Worm (Caenorhabditis elegans): Measurements from ENCODE around the gene nog-1.
A peak's percentile ranks its signal among the peaks of the same experiment; 100 is the strongest.

The nog-1 gene

DNA sequence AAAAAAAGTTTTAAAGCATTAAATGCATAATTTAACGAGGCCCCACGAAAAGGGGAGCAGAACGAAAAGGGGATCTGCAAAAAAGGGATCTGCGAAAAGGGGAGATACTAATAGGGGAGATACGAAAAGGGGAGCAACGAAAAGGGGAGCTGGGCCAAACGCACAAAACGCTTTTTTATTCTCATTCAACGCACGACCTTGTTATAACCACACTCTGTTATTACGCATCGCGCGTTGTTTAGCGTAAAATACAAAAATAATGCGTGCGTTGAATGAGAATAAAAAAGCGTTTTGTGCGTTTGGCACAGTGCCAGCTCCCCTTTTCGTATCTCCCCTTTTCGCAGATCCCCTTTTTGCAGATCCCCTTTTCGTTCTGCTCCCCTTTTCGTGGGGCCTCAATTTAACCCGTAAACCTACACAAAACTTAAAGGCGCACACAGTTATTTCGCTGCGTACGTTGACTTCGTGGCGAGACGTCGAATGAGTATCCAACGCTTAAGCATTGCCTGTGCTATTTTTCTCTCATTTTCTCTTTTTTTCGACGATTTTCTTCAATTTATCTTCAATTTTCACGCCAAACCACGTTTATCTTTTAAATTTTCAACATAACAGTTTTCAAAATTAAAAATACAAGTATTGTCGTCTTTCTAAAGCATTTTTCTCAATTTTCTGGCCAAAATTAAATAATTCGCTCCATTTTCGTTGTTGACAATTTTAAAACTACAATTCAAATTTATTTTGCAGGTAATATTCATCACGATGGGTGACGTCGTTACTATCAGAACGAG, 8.3 kb upstream of the nog-1 start, which contains the start of gene rps-24 (continued):
- TF ChIP-seq ctbp-1 (GFP tag; IDR thresholded peaks at IDR 0.05): peak; percentile 97
- peak; percentile 70; the same call in 1 of the 2 replicates for TF ChIP-seq lin-29 (GFP tag; IDR thresholded peaks at IDR 0.05)
- peak; percentile 99 for TF ChIP-seq ceh-44 (GFP tag; IDR thresholded peaks at IDR 0.05)
- peak; percentile 63 for TF ChIP-seq nhr-102 (tag; optimal IDR thresholded peaks at IDR 0.05)
- TF ChIP-seq pqm-1 (tag; optimal IDR thresholded peaks at IDR 0.05): peak; percentile 5
- peak; percentile 88 for TF ChIP-seq snpc-1.2 (GFP tag; IDR thresholded peaks at IDR 0.05)
- TF ChIP-seq hif-1 (tag; optimal IDR thresholded peaks at IDR 0.05): peak in 1 of 2 experiments; percentile 94
- TF ChIP-seq daf-8 (GFP tag; IDR thresholded peaks at IDR 0.05): 0 out of 2 replicates have a peak, but pooled peaks have one; percentile 60
- peak; percentile 95 for TF ChIP-seq zfp-3 (GFP tag; conservative IDR thresholded peaks at IDR 0.05)
- TF ChIP-seq egl-43 (GFP tag; IDR thresholded peaks at IDR 0.05): peak; percentile 92
- TF ChIP-seq dmd-6 (GFP tag; IDR thresholded peaks at IDR 0.05): peak; percentile 95
- TF ChIP-seq lim-7 (GFP tag; IDR thresholded peaks at IDR 0.05): peak; percentile 81
- TF ChIP-seq nhr-237 (tag; optimal IDR thresholded peaks at IDR 0.05): peak; percentile 19
- TF ChIP-seq ceh-20 (GFP tag; IDR thresholded peaks at IDR 0.05): peak; percentile 97
- TF ChIP-seq lin-15B (tag; optimal IDR thresholded peaks at IDR 0.05): peak; percentile 45
- peak in 1 of 2 experiments; percentile 29 for TF ChIP-seq daf-16 (GFP tag; optimal IDR thresholded peaks at IDR 0.05)
- peak; percentile 43 for TF ChIP-seq daf-16 (tag; optimal IDR thresholded peaks at IDR 0.05)
- peak; percentile 52; the same call in 1 of the 2 replicates for TF ChIP-seq daf-19 (GFP tag; conservative IDR thresholded peaks at IDR 0.05)
- TF ChIP-seq nhr-42 (GFP tag; IDR thresholded peaks at IDR 0.05): peak; percentile 92
- peak; percentile 59 for TF ChIP-seq dpl-1 (GFP tag; optimal IDR thresholded peaks at IDR 0.05)
- TF ChIP-seq ZK546.5 (tag; optimal IDR thresholded peaks at IDR 0.05): peak in 1 of 2 experiments; percentile 45
- TF ChIP-seq jun-1 (tag; optimal IDR thresholded peaks at IDR 0.05): peak; percentile 7
- TF ChIP-seq spr-3 (GFP tag; optimal IDR thresholded peaks at IDR 0.05): peak; percentile 47
- TF ChIP-seq saeg-2 (GFP tag; IDR thresholded peaks at IDR 0.05): peak; percentile 77; the same call in 1 of the 2 replicates
- peak; percentile 63 for TF ChIP-seq nhr-28 (tag; optimal IDR thresholded peaks at IDR 0.05)
- TF ChIP-seq pha-4 (GFP tag; IDR thresholded peaks at IDR 0.05): peak; percentile 92
- peak; percentile 38 for TF ChIP-seq pha-4 (tag; optimal IDR thresholded peaks at IDR 0.05)
- TF ChIP-seq fkh-10 (GFP tag; optimal IDR thresholded peaks at IDR 0.05): peak; percentile 71
- peak; percentile 69 for TF ChIP-seq nhr-6 (tag; optimal IDR thresholded peaks at IDR 0.05)
- peak; percentile 96 for TF ChIP-seq tra-1 (GFP tag; IDR thresholded peaks at IDR 0.05)
- TF ChIP-seq nhr-41 (GFP tag; IDR thresholded peaks at IDR 0.05): peak; percentile 60
- peak; percentile 99 for TF ChIP-seq vab-7 (GFP tag; IDR thresholded peaks at IDR 0.05)
- TF ChIP-seq set-16 (GFP tag; IDR thresholded peaks at IDR 0.05): peak; percentile 60; the same call in 1 of the 2 replicates
- TF ChIP-seq mes-2 (tag; optimal IDR thresholded peaks at IDR 0.05; ENCODE audit: poor library complexity, severe bottlenecking): peak; percentile 98
- peak; percentile 97 for TF ChIP-seq unc-130 (GFP tag; optimal IDR thresholded peaks at IDR 0.05)
- TF ChIP-seq ZK337.2 (GFP tag; IDR thresholded peaks at IDR 0.05): peak; percentile 97
- peak; percentile 7 for TF ChIP-seq zip-2 (tag; optimal IDR thresholded peaks at IDR 0.05)
- peak; percentile 79 for TF ChIP-seq hlh-30 (tag; optimal IDR thresholded peaks at IDR 0.05; ENCODE audit: insufficient read depth)
- peak; percentile 97 for TF ChIP-seq hmg-1.1 (GFP tag; IDR thresholded peaks at IDR 0.05)
- TF ChIP-seq T20F7.1 (GFP tag; optimal IDR thresholded peaks at IDR 0.05): peak; percentile 88
- TF ChIP-seq hlh-11 (tag; optimal IDR thresholded peaks at IDR 0.05): peak; percentile 86
- TF ChIP-seq nhr-25 (tag; optimal IDR thresholded peaks at IDR 0.05; ENCODE audit: borderline replicate concordance, insufficient read depth): peak; percentile 63
- peak; percentile 71 to 93; a peak in 3 of 4 replicates for TF ChIP-seq madf-5 (GFP tag; IDR thresholded peaks at IDR 0.05)
- peak; percentile 23 for TF ChIP-seq lir-3 (tag; optimal IDR thresholded peaks at IDR 0.05)
- TF ChIP-seq nhr-77 (tag; optimal IDR thresholded peaks at IDR 0.05): peak; percentile 94
- peak; percentile 94 for TF ChIP-seq mep-1 (tag; optimal IDR thresholded peaks at IDR 0.05)
- peak; percentile 75 for TF ChIP-seq dve-1 (tag; optimal IDR thresholded peaks at IDR 0.05; ENCODE audit: insufficient read depth)
- TF ChIP-seq F37D6.2 (tag; optimal IDR thresholded peaks at IDR 0.05): peak; percentile 88

Data from whole organism, L4 larva.